Worm (Caenorhabditis elegans): Measurements from ENCODE around the gene twk-28.

ce11 chrX:4322847-4323455 is 43.8 kb upstream of the twk-28 start:
- TF ChIP-seq F37B4.10 (GFP tag; IDR thresholded peaks at IDR 0.05) (no peak), Y53F4B.3 (GFP tag; IDR thresholded peaks at IDR 0.05) (no peak), ama-1 (optimal IDR thresholded peaks at IDR 0.05) (no peak), ama-1 (GFP tag; optimal IDR thresholded peaks at IDR 0.05) (no peak), nhr-90 (tag; optimal IDR thresholded peaks at IDR 0.05) (no peak), T07F8.4 (tag; optimal IDR thresholded peaks at IDR 0.05) (no peak), sea-2 (GFP tag; IDR thresholded peaks at IDR 0.05) (no peak), snpc-4 (GFP tag; optimal IDR thresholded peaks at IDR 0.05) (no peak), snpc-4 (tag; optimal IDR thresholded peaks at IDR 0.05) (no peak), hmg-1.2 (GFP tag; IDR thresholded peaks at IDR 0.05) (no peak), zfh-2 (GFP tag; conservative IDR thresholded peaks at IDR 0.05) (no peak), ztf-22 (GFP tag; optimal IDR thresholded peaks at IDR 0.05) (no peak), rpc-1 (optimal IDR thresholded peaks at IDR 0.05) (no peak), rpc-1 (tag; optimal IDR thresholded peaks at IDR 0.05) (no peak), D2030.7 (GFP tag; IDR thresholded peaks at IDR 0.05) (no peak), dpl-1 (GFP tag; optimal IDR thresholded peaks at IDR 0.05) (no peak), pha-4 (tag; optimal IDR thresholded peaks at IDR 0.05) (no peak)
